Worm (Caenorhabditis elegans) whole organism, mixed stage, embryonic: ENCODE measurements around the gene F56D6.19.

ENCODE experiments used
- M03D4.4 ChIP-seq: sonication (generic microtip); optimal IDR thresholded peaks from 2 replicates; lab custom pipeline; 2017; ENCODE audit warnings: mild to moderate bottlenecking, missing genetic modification characterization, missing compliant biosample characterization
- bed-3 ChIP-seq: fragments of 200-800 bp; sonication (Bioruptor generic); optimal IDR thresholded peaks from 3 replicates; lab custom pipeline; 2018; ENCODE audit warnings: mild to moderate bottlenecking, missing genetic modification characterization, moderate library complexity, missing compliant biosample characterization
- blmp-1 ChIP-seq: fragments of 150-350 bp; optimal IDR thresholded peaks from 2 replicates; lab custom pipeline; 2014; ENCODE audit warnings: missing biosample characterization, missing genetic modification characterization
- ceh-39 ChIP-seq: fragments of 150-350 bp; optimal IDR thresholded peaks from 2 replicates; lab custom pipeline; 2014; ENCODE audit warnings: missing biosample characterization, missing genetic modification characterization
- ceh-43 ChIP-seq: fragments of 200-800 bp; sonication (Bioruptor generic); optimal IDR thresholded peaks from 2 replicates; lab custom pipeline; 2018; ENCODE audit warnings: mild to moderate bottlenecking, missing genetic modification characterization, moderate library complexity, missing compliant biosample characterization
- ceh-83 ChIP-seq: fragments of 200-800 bp; sonication (Bioruptor generic); optimal IDR thresholded peaks from 2 replicates; lab custom pipeline; 2018; ENCODE audit warnings: mild to moderate bottlenecking, missing genetic modification characterization, missing compliant biosample characterization
- ces-1 ChIP-seq: fragments of 150-350 bp; optimal IDR thresholded peaks from 2 replicates; lab custom pipeline; 2014; ENCODE audit warnings: missing biosample characterization, missing genetic modification reagents, missing genetic modification characterization
- cnd-1 ChIP-seq: fragments of 200-800 bp; sonication (Bioruptor generic); optimal IDR thresholded peaks from 2 replicates; lab custom pipeline; 2018; ENCODE audit warnings: mild to moderate bottlenecking, missing genetic modification characterization, missing compliant biosample characterization
- drap-1 ChIP-seq: fragments of 200-800 bp; sonication (Bioruptor generic); optimal IDR thresholded peaks from 3 replicates; lab custom pipeline; 2018; ENCODE audit warnings: mild to moderate bottlenecking, missing genetic modification characterization, missing compliant biosample characterization
- elt-1 ChIP-seq: sonication (generic microtip); optimal IDR thresholded peaks from 2 replicates; lab custom pipeline; 2017; ENCODE audit warnings: missing genetic modification characterization, mild to moderate bottlenecking, missing compliant biosample characterization, antibody characterized with exemption, moderate library complexity, borderline replicate concordance; ENCODE audit not compliant: insufficient read depth
- elt-3 ChIP-seq: fragments of 150-350 bp; optimal IDR thresholded peaks from 2 replicates; lab custom pipeline; 2014; ENCODE audit warnings: missing biosample characterization, missing genetic modification characterization
- ham-2 ChIP-seq: fragments of 200-800 bp; sonication (Bioruptor generic); optimal IDR thresholded peaks from 2 replicates; lab custom pipeline; 2018; ENCODE audit warnings: mild to moderate bottlenecking, missing genetic modification characterization, missing compliant biosample characterization
- hlh-1 ChIP-seq: fragments of 150-350 bp; optimal IDR thresholded peaks from 2 replicates; lab custom pipeline; 2014; ENCODE audit warnings: missing biosample characterization, missing genetic modification reagents, missing genetic modification characterization
- lin-13 ChIP-seq: fragments of 150-350 bp; optimal IDR thresholded peaks from 2 replicates; lab custom pipeline; 2014; ENCODE audit warnings: missing biosample characterization, missing genetic modification characterization
- lin-32 ChIP-seq: fragments of 200-800 bp; sonication (Bioruptor generic); optimal IDR thresholded peaks from 2 replicates; lab custom pipeline; 2018; ENCODE audit warnings: mild to moderate bottlenecking, missing genetic modification characterization, missing compliant biosample characterization
- lsy-2 ChIP-seq: fragments of 150-350 bp; optimal IDR thresholded peaks from 2 replicates; lab custom pipeline; 2014; ENCODE audit warnings: missing biosample characterization, missing genetic modification characterization
- mab-5 ChIP-seq: fragments of 150-350 bp; optimal IDR thresholded peaks from 2 replicates; lab custom pipeline; 2014; ENCODE audit warnings: missing biosample characterization, missing genetic modification characterization
- mep-1 ChIP-seq: fragments of 150-350 bp; optimal IDR thresholded peaks from 2 replicates; lab custom pipeline; 2017; ENCODE audit warnings: missing biosample characterization, missing genetic modification reagents, missing genetic modification characterization, inconsistent platforms
- mls-2 ChIP-seq: sonication (generic microtip); optimal IDR thresholded peaks from 2 replicates; lab custom pipeline; 2016; ENCODE audit warnings: mild to moderate bottlenecking, missing genetic modification characterization, moderate library complexity, missing compliant biosample characterization
- nhr-12 ChIP-seq: fragments of 150-350 bp; optimal IDR thresholded peaks from 2 replicates; lab custom pipeline; 2014; ENCODE audit warnings: missing biosample characterization, missing genetic modification characterization
- nhr-237 ChIP-seq: fragments of 150-350 bp; optimal IDR thresholded peaks from 2 replicates; lab custom pipeline; 2014; ENCODE audit warnings: missing biosample characterization, missing genetic modification characterization
- nhr-28 ChIP-seq: fragments of 150-350 bp; optimal IDR thresholded peaks from 2 replicates; lab custom pipeline; 2014; ENCODE audit warnings: missing biosample characterization, missing genetic modification characterization
- nhr-76 ChIP-seq: sonication (generic microtip); optimal IDR thresholded peaks from 2 replicates; lab custom pipeline; 2017; ENCODE audit warnings: missing biosample characterization, missing genetic modification characterization
- pha-4 ChIP-seq: fragments of 150-350 bp; optimal IDR thresholded peaks from 2 replicates; lab custom pipeline; 2018; ENCODE audit warnings: missing biosample characterization, missing genetic modification reagents, missing genetic modification characterization
- sem-2 ChIP-seq: fragments of 200-800 bp; sonication (Bioruptor generic); optimal IDR thresholded peaks from 2 replicates; lab custom pipeline; 2018; ENCODE audit warnings: mild to moderate bottlenecking, missing genetic modification characterization, missing compliant biosample characterization
- snpc-4 ChIP-seq: fragments of 150-350 bp; optimal IDR thresholded peaks from 2 replicates; lab custom pipeline; 2014; ENCODE audit warnings: missing biosample characterization, missing genetic modification characterization
- sptf-1 ChIP-seq: sonication (generic microtip); optimal IDR thresholded peaks from 2 replicates; lab custom pipeline; 2017; ENCODE audit warnings: mild to moderate bottlenecking, missing genetic modification characterization, moderate library complexity, missing compliant biosample characterization
- unc-120 ChIP-seq: sonication (generic microtip); optimal IDR thresholded peaks from 2 replicates; lab custom pipeline; 2017; ENCODE audit warnings: missing genetic modification characterization, missing compliant biosample characterization; ENCODE audit not compliant: poor library complexity, severe bottlenecking
- unc-39 ChIP-seq: fragments of 150-350 bp; optimal IDR thresholded peaks from 2 replicates; lab custom pipeline; 2014; ENCODE audit warnings: missing biosample characterization, missing genetic modification characterization
- unc-62 ChIP-seq: fragments of 150-350 bp; optimal IDR thresholded peaks from 2 replicates; lab custom pipeline; 2014; ENCODE audit warnings: missing biosample characterization, missing genetic modification reagents, missing genetic modification characterization
- zip-8 ChIP-seq: fragments of 150-350 bp; optimal IDR thresholded peaks from 2 replicates; lab custom pipeline; 2014; ENCODE audit warnings: missing biosample characterization, missing genetic modification characterization
- ztf-11 ChIP-seq: fragments of 150-350 bp; optimal IDR thresholded peaks from 2 replicates; lab custom pipeline; 2014; ENCODE audit warnings: missing biosample characterization, missing genetic modification characterization

Gene F56D6.19

ce11 chrIV:3878283-3878938 is 36.2 kb upstream of the F56D6.19 start, which contains the start of gene F37C4.6:
F37C4.6 (minus strand) TSS chrIV:3878333.
- TF ChIP-seq ceh-39 (tag; lab: Kevin White, UChicago) (no peak), mab-5 (tag; lab: Kevin White, UChicago) (no peak), pha-4 (tag; lab: Kevin White, UChicago) (no peak), nhr-12 (tag; lab: Kevin White, UChicago) (no peak), nhr-76 (tag; lab: Kevin White, UChicago) (no peak), sptf-1 (tag; lab: Kevin White, UChicago) (no peak), elt-3 (no peak)
- TF ChIP-seq, all 35 proteins: peak for 0

- TF ChIP-seq unc-62 (GFP tag; lab: Kevin White, UChicago) = no peak
- TF ChIP-seq snpc-4 (tag; lab: Kevin White, UChicago) = no peak
- no peak for TF ChIP-seq ceh-43 (GFP tag; lab: Kevin White, UChicago)
- TF ChIP-seq nhr-237 (tag; lab: Kevin White, UChicago) = no peak
- no peak for TF ChIP-seq mep-1
Measured at ce11 chrIV:3881119-3881518, 33.4 kb upstream of the F56D6.19 start, which contains the start of the genes F37C4.8 and oac-23. F37C4.8 (minus strand) TSS chrIV:3881219. oac-23 (plus strand) TSS chrIV:3881441.

ce11 chrIV:3885369-3885768 is 29.2 kb upstream of the F56D6.19 start, which contains the start of gene oac-22:
oac-22 (plus strand) TSS chrIV:3885669.
- no peak for TF ChIP-seq ces-1 (GFP tag; lab: Kevin White, UChicago)
- no peak for TF ChIP-seq blmp-1 (tag; lab: Kevin White, UChicago)
- no peak for TF ChIP-seq ztf-11 (tag; lab: Kevin White, UChicago)
- TF ChIP-seq lsy-2 = no peak
- TF ChIP-seq hlh-1 = no peak
- no peak for TF ChIP-seq mab-5 (tag; lab: Kevin White, UChicago)
- no peak for TF ChIP-seq nhr-12 (tag; lab: Kevin White, UChicago)
- no peak for TF ChIP-seq sptf-1 (tag; lab: Kevin White, UChicago)
- no peak for TF ChIP-seq bed-3 (GFP tag; lab: Kevin White, UChicago)
- TF ChIP-seq unc-120 (tag; lab: Kevin White, UChicago) = no peak
- TF ChIP-seq nhr-76 (tag; lab: Kevin White, UChicago) = no peak
- no peak for TF ChIP-seq M03D4.4 (tag; lab: Kevin White, UChicago)
- no peak for TF ChIP-seq nhr-237 (tag; lab: Kevin White, UChicago)
- TF ChIP-seq unc-62 (GFP tag; lab: Kevin White, UChicago) = no peak
- TF ChIP-seq ceh-43 (GFP tag; lab: Kevin White, UChicago) = no peak
- no peak for TF ChIP-seq elt-1 (tag; lab: Kevin White, UChicago)
- TF ChIP-seq ham-2 (GFP tag; lab: Kevin White, UChicago) = no peak
- no peak for TF ChIP-seq elt-3
- TF ChIP-seq mls-2 (tag; lab: Kevin White, UChicago) = no peak
- no peak for TF ChIP-seq sem-2 (GFP tag; lab: Kevin White, UChicago)

ce11 chrIV:3888963-3889362 is 25.6 kb upstream of the F56D6.19 start, which contains the start of gene oac-21:
oac-21 (plus strand) TSS chrIV:3889263.
- no peak for TF ChIP-seq ztf-11 (tag; lab: Kevin White, UChicago)
- TF ChIP-seq cnd-1 (tag; lab: Kevin White, UChicago) = no peak
- TF ChIP-seq nhr-12 (tag; lab: Kevin White, UChicago) = no peak
- no peak for TF ChIP-seq nhr-76 (tag; lab: Kevin White, UChicago)
- TF ChIP-seq mab-5 (tag; lab: Kevin White, UChicago) = no peak
- TF ChIP-seq ceh-83 (GFP tag; lab: Kevin White, UChicago) = no peak
- no peak for TF ChIP-seq bed-3 (GFP tag; lab: Kevin White, UChicago)
- no peak for TF ChIP-seq ham-2 (GFP tag; lab: Kevin White, UChicago)
- TF ChIP-seq blmp-1 (tag; lab: Kevin White, UChicago) = no peak
- no peak for TF ChIP-seq ces-1 (GFP tag; lab: Kevin White, UChicago)
- TF ChIP-seq hlh-1 = no peak
- no peak for TF ChIP-seq pha-4 (tag; lab: Kevin White, UChicago)
- no peak for TF ChIP-seq unc-62 (GFP tag; lab: Kevin White, UChicago)
- TF ChIP-seq unc-39 (tag; lab: Kevin White, UChicago) = no peak
- TF ChIP-seq drap-1 (GFP tag; lab: Kevin White, UChicago) = no peak

ce11 chrIV:3892027-3892426 is 22.5 kb upstream of the F56D6.19 start, which contains the start of gene F56D6.9:
F56D6.9 (plus strand) TSS chrIV:3892327.
- TF ChIP-seq elt-3 = no peak
- no peak for TF ChIP-seq ces-1 (GFP tag; lab: Kevin White, UChicago)
- no peak for TF ChIP-seq nhr-28 (tag; lab: Kevin White, UChicago)
- no peak for TF ChIP-seq lsy-2
- TF ChIP-seq zip-8 (tag; lab: Kevin White, UChicago) = no peak
- TF ChIP-seq hlh-1 = no peak
- TF ChIP-seq lin-13 (tag; lab: Kevin White, UChicago) = no peak
- no peak for TF ChIP-seq unc-39 (tag; lab: Kevin White, UChicago)
- TF ChIP-seq sem-2 (GFP tag; lab: Kevin White, UChicago) = no peak
- TF ChIP-seq mab-5 (tag; lab: Kevin White, UChicago) = no peak
- TF ChIP-seq lin-32 (GFP tag; lab: Kevin White, UChicago) = no peak
